Fruit fly (Drosophila melanogaster) whole organism, prepupa: Measurements from ENCODE around the gene MED10.

Source experiments
- CG15336 ChIP-seq: fragments of 200-800 bp; sonication (Bioruptor generic); IDR thresholded peaks from 2 replicates; pipeline ENCODE4 v1.3.6; 2022; ENCODE audit warnings: missing biosample characterization, missing genetic modification characterization
- CG3032 ChIP-seq: fragments of 200-800 bp; optimal IDR thresholded peaks from 2 replicates; lab custom pipeline; 2019; ENCODE audit warnings: missing biosample characterization, mild to moderate bottlenecking, missing genetic modification characterization, moderate library complexity
- CG6163 ChIP-seq: fragments of 200-800 bp; sonication (Bioruptor generic); IDR thresholded peaks from 3 replicates; pipeline ENCODE4 v1.3.6; 2022; ENCODE audit warnings: missing biosample characterization, missing genetic modification characterization
- CG6854 ChIP-seq: fragments of 200-800 bp; sonication (Bioruptor generic); optimal IDR thresholded peaks from 2 replicates; lab custom pipeline; 2017; ENCODE audit warnings: missing biosample characterization, mild to moderate bottlenecking, missing genetic modification characterization
- CG8632 ChIP-seq: fragments of 200-800 bp; sonication (Bioruptor generic); optimal IDR thresholded peaks from 3 replicates; lab custom pipeline; 2016; ENCODE audit warnings: missing biosample characterization, missing genetic modification characterization
- Eip75B ChIP-seq: fragments of 200-800 bp; sonication (Bioruptor generic); optimal IDR thresholded peaks from 3 replicates; lab custom pipeline; 2016; ENCODE audit warnings: missing biosample characterization, missing genetic modification characterization
- Gug ChIP-seq: fragments of 200-800 bp; sonication (Bioruptor generic); IDR thresholded peaks from 2 replicates; pipeline ENCODE4 v1.3.6; 2022; ENCODE audit warnings: missing biosample characterization, missing genetic modification characterization
- Hr39 ChIP-seq: fragments of 200-800 bp; sonication (Bioruptor generic); optimal IDR thresholded peaks from 2 replicates; lab custom pipeline; 2016; ENCODE audit warnings: missing biosample characterization, missing genetic modification characterization
- Hr4 ChIP-seq: fragments of 200-800 bp; sonication (Bioruptor generic); optimal IDR thresholded peaks from 3 replicates; lab custom pipeline; 2016; ENCODE audit warnings: missing biosample characterization, missing genetic modification characterization
- esn ChIP-seq: fragments of 200-800 bp; sonication (Bioruptor generic); optimal IDR thresholded peaks from 2 replicates; lab custom pipeline; 2016; ENCODE audit warnings: missing biosample characterization, mild to moderate bottlenecking, missing genetic modification characterization, moderate library complexity
- fd59A ChIP-seq: fragments of 200-800 bp; sonication (Bioruptor generic); optimal IDR thresholded peaks from 2 replicates; lab custom pipeline; 2017; ENCODE audit warnings: missing biosample characterization, mild to moderate bottlenecking, missing genetic modification characterization, missing genetic modification reagents
- pdm3 ChIP-seq: fragments of 200-800 bp; sonication (Bioruptor generic); optimal IDR thresholded peaks from 3 replicates; lab custom pipeline; 2016; ENCODE audit warnings: missing biosample characterization, missing genetic modification characterization
- ss ChIP-seq, 2 experiments: fragments of 200-800 bp; sonication (Bioruptor generic); optimal IDR thresholded peaks; 2 replicates in 1 of 2; 3 replicates in 1 of 2; lab custom pipeline; 2017 to 2018; ENCODE audit warnings: mild to moderate bottlenecking in 2 of 2, missing biosample characterization in 2 of 2, missing genetic modification characterization in 2 of 2, moderate library complexity in 1 of 2

Gene MED10

DNA sequence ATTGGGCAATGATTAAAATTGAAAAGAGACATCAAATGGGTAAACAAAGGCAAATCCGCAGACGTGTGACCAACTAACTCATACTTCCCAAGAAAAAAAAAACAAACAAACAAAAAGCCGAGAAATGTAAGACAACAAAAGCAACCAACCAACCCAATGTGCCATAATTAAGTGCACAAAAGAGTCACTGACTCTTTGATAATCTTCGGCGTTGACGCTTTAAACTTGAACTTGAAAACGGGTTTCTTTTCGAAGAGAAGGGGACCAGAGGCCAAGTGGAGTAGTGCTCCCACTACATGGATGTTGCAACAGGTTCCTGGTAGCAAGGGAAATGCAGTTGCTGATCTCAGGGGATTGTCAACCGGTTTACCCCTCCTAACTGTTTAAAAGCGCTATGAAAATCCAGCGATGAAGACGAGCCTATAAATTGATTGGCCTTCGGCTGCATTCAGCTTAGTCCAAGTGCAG is 48.1 kb downstream of the MED10 start, which contains the start of gene CG13064 (continued):
- TF ChIP-seq Hr4 (GFP tag; lab: Kevin White, UChicago) (no peak), CG15336 (GFP tag; lab: Robert Waterston, UW) (no peak), CG6163 (GFP tag; lab: Robert Waterston, UW) (no peak), pdm3 (GFP tag; lab: Kevin White, UChicago) (no peak), Gug (GFP tag; lab: Robert Waterston, UW) (no peak), CG3032 (tag; lab: Kevin White, UChicago) (no peak), esn (GFP tag; lab: Kevin White, UChicago) (no peak), Hr39 (GFP tag; lab: Kevin White, UChicago) (no peak), Eip75B (GFP tag; lab: Kevin White, UChicago) (peak; percentile 47), CG8632 (GFP tag; lab: Kevin White, UChicago) (no peak), fd59A (GFP tag; lab: Kevin White, UChicago) (no peak)
- TF ChIP-seq, all 60 proteins: peak for 6

DNA sequence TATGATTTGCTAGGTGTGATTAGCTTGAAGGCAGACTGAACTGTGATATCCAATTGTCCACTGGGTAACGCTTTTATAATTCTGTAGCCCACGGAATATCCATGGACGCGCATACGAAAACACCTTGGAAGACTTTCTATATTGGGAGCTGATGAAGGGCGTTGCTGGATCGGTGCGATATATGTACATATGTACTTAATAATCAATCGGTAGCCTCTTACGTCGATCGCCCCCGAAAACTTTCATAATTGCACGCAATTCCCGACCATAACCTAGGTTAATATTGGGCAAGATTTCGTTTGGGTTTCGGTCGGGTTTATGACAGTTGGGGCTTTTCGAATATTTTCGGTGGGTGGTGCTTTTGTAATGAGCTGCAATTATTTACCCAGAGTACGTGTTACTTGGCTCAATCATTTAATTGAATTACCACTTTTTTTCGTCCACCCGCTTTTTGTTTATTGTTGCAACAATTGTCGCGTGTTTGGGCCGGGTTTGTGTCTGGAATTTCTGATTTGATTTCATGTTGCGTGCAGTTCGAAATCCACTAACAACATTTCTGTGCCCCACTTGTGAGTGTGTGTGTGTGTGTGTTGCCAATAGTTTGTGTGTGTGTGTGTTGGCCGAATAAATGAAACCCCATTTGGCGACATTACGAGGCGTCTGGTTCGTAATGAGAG is 50.1 kb downstream of the MED10 start, which contains the start of gene CG13049:
Gene CG13049 (minus strand): TSS at position 51 of the 677 bp plus-strand sequence.
- no peak for TF ChIP-seq CG6854 (GFP tag; lab: Kevin White, UChicago)
- peak in 1 of 2 experiments; percentile 62 for TF ChIP-seq ss (GFP tag; optimal IDR thresholded peaks at IDR 0.05; lab: Kevin White, UChicago)
